Worm (Caenorhabditis elegans) whole organism, L4 larva: ENCODE data around the gene C06E2.5.

Source experiments
- F44E2.7 ChIP-seq: fragments of 200-800 bp; sonication (Bioruptor generic); IDR thresholded peaks from 2 replicates; pipeline ENCODE4 v2.1.2; 2022; ENCODE audit warnings: missing genetic modification characterization, missing compliant biosample characterization
- Y105C5A.15 ChIP-seq: fragments of 200-800 bp; sonication (Bioruptor generic); IDR thresholded peaks from 2 replicates; pipeline ENCODE4 v1.3.6; 2022; ENCODE audit warnings: missing genetic modification characterization, missing compliant biosample characterization
- Y5F2A.4 ChIP-seq: fragments of 200-800 bp; sonication (Bioruptor generic); optimal IDR thresholded peaks from 2 replicates; lab custom pipeline; 2018; ENCODE audit warnings: mild to moderate bottlenecking, missing genetic modification characterization, missing compliant biosample characterization
- ZK337.2 ChIP-seq: fragments of 200-800 bp; sonication (Bioruptor generic); IDR thresholded peaks from 2 replicates; pipeline ENCODE4 v1.3.6; 2022; ENCODE audit warnings: missing genetic modification reagents, missing genetic modification characterization, missing compliant biosample characterization
- aha-1 ChIP-seq: fragments of 150-350 bp; peaks from one replicate; lab custom pipeline; 2014; ENCODE audit warnings: missing biosample characterization, missing genetic modification characterization
- arid-1 ChIP-seq: fragments of 200-800 bp; sonication (Bioruptor generic); conservative IDR thresholded peaks from 2 replicates; pipeline ENCODE4 v1.3.6; 2022; ENCODE audit warnings: missing genetic modification reagents, missing genetic modification characterization, missing compliant biosample characterization
- attf-4 ChIP-seq: sonication (generic microtip); optimal IDR thresholded peaks from 3 replicates; lab custom pipeline; 2017; ENCODE audit warnings: missing biosample characterization, missing genetic modification characterization
- ceh-28 ChIP-seq: fragments of 150-350 bp; optimal IDR thresholded peaks from 2 replicates; lab custom pipeline; 2014; ENCODE audit warnings: missing biosample characterization, missing genetic modification reagents, missing genetic modification characterization
- ceh-32 ChIP-seq: sonication (generic microtip); optimal IDR thresholded peaks from 2 replicates; lab custom pipeline; 2016; ENCODE audit warnings: mild to moderate bottlenecking, missing genetic modification characterization, missing compliant biosample characterization; ENCODE audit not compliant: poor library complexity
- ceh-44 ChIP-seq: fragments of 200-800 bp; sonication (Bioruptor generic); IDR thresholded peaks from 2 replicates; pipeline ENCODE4 v1.3.6; 2022; ENCODE audit warnings: missing genetic modification reagents, missing genetic modification characterization, missing compliant biosample characterization
- ces-1 ChIP-seq: fragments of 150-350 bp; sonication (generic microtip); optimal IDR thresholded peaks from 4 replicates; lab custom pipeline; 2014; ENCODE audit warnings: missing biosample characterization, missing genetic modification reagents, missing genetic modification characterization
- ctbp-1 ChIP-seq: fragments of 200-800 bp; sonication (Bioruptor generic); IDR thresholded peaks from 2 replicates; pipeline ENCODE4 v1.3.6; 2022; ENCODE audit warnings: missing genetic modification reagents, missing genetic modification characterization, missing compliant biosample characterization
- dpl-1 ChIP-seq: fragments of 150-350 bp; optimal IDR thresholded peaks from 2 replicates; lab custom pipeline; 2014; ENCODE audit warnings: missing biosample characterization, missing genetic modification reagents, missing genetic modification characterization
- duxl-1 ChIP-seq: sonication (generic microtip); optimal IDR thresholded peaks from 2 replicates; lab custom pipeline; 2016; ENCODE audit warnings: mild to moderate bottlenecking, missing genetic modification characterization, moderate library complexity, missing compliant biosample characterization; ENCODE audit not compliant: poor library complexity
- egl-43 ChIP-seq: fragments of 200-800 bp; sonication (Bioruptor generic); IDR thresholded peaks from 2 replicates; pipeline ENCODE4 v1.3.6; 2022; ENCODE audit warnings: missing genetic modification reagents, missing genetic modification characterization, missing compliant biosample characterization
- fos-1 ChIP-seq: fragments of 150-350 bp; optimal IDR thresholded peaks from 2 replicates; lab custom pipeline; 2014; ENCODE audit warnings: missing biosample characterization, missing genetic modification characterization
- gei-8 ChIP-seq: fragments of 200-800 bp; sonication (Bioruptor generic); optimal IDR thresholded peaks from 2 replicates; lab custom pipeline; 2018; ENCODE audit warnings: mild to moderate bottlenecking, missing genetic modification characterization, missing compliant biosample characterization
- hlh-11 ChIP-seq: fragments of 200-800 bp; sonication (Bioruptor generic); optimal IDR thresholded peaks from 2 replicates; lab custom pipeline; 2018; ENCODE audit warnings: mild to moderate bottlenecking, missing genetic modification characterization, missing compliant biosample characterization
- hmg-1.1 ChIP-seq: fragments of 200-800 bp; sonication (Bioruptor generic); IDR thresholded peaks from 2 replicates; pipeline ENCODE4 v1.3.6; 2022; ENCODE audit warnings: missing genetic modification reagents, missing genetic modification characterization, missing compliant biosample characterization
- lin-1 ChIP-seq: fragments of 200-800 bp; sonication (Bioruptor generic); IDR thresholded peaks from 2 replicates; pipeline ENCODE4 v1.3.6; 2022; ENCODE audit warnings: missing genetic modification reagents, missing genetic modification characterization, missing compliant biosample characterization
- lin-13 ChIP-seq: fragments of 150-350 bp; optimal IDR thresholded peaks from 2 replicates; lab custom pipeline; 2014; ENCODE audit warnings: missing biosample characterization, missing genetic modification reagents, missing genetic modification characterization
- lin-38 ChIP-seq: fragments of 200-800 bp; sonication (Bioruptor generic); IDR thresholded peaks from 2 replicates; pipeline ENCODE4 v1.3.6; 2022; ENCODE audit warnings: missing genetic modification reagents, missing genetic modification characterization, missing compliant biosample characterization
- lin-39 ChIP-seq: fragments of 150-350 bp; optimal IDR thresholded peaks from 2 replicates; lab custom pipeline; 2014; ENCODE audit warnings: missing biosample characterization, missing genetic modification reagents, missing genetic modification characterization
- madf-5 ChIP-seq, 2 experiments: fragments of 200-800 bp; sonication (Bioruptor generic); IDR thresholded peaks; 2 replicates each; pipeline ENCODE4 v1.3.6; 2022; ENCODE audit warnings: missing compliant biosample characterization in 2 of 2, missing genetic modification characterization in 2 of 2
- mxl-2 ChIP-seq: fragments of 200-800 bp; sonication (Bioruptor generic); conservative IDR thresholded peaks from 2 replicates; pipeline ENCODE4 v1.3.6; 2022; ENCODE audit warnings: missing genetic modification reagents, missing genetic modification characterization, missing compliant biosample characterization
- mxl-3 ChIP-seq: fragments of 200-800 bp; sonication (Bioruptor generic); optimal IDR thresholded peaks from 2 replicates; lab custom pipeline; 2018; ENCODE audit warnings: mild to moderate bottlenecking, missing genetic modification characterization, missing compliant biosample characterization
- nhr-10 ChIP-seq: fragments of 150-350 bp; optimal IDR thresholded peaks from 2 replicates; lab custom pipeline; 2014; ENCODE audit warnings: missing biosample characterization, missing genetic modification characterization
- nhr-102 ChIP-seq: sonication (generic microtip); optimal IDR thresholded peaks from 2 replicates; lab custom pipeline; 2016; ENCODE audit warnings: mild to moderate bottlenecking, missing genetic modification characterization, moderate library complexity, missing compliant biosample characterization
- nhr-25 ChIP-seq: sonication (generic microtip); optimal IDR thresholded peaks from 2 replicates; lab custom pipeline; 2017; ENCODE audit warnings: missing genetic modification characterization, mild to moderate bottlenecking, missing compliant biosample characterization, antibody characterized with exemption, moderate library complexity, borderline replicate concordance; ENCODE audit not compliant: insufficient read depth
- pha-4 ChIP-seq, 2 experiments: fragments of 150-350 bp in 1 of 2; fragments of 200-800 bp in 1 of 2; sonication (Bioruptor generic) in 1 of 2; IDR thresholded peaks in 1 of 2; optimal IDR thresholded peaks in 1 of 2; 2 replicates each; pipeline versions ENCODE4 v1.3.6 to Lab custom; 2014 to 2022; ENCODE audit warnings: missing genetic modification characterization in 2 of 2, missing genetic modification reagents in 2 of 2, missing biosample characterization in 1 of 2, missing compliant biosample characterization in 1 of 2
- pqm-1 ChIP-seq: sonication (generic microtip); optimal IDR thresholded peaks from 2 replicates; lab custom pipeline; 2017; ENCODE audit warnings: missing biosample characterization, missing genetic modification characterization
- sdz-12 ChIP-seq: fragments of 200-800 bp; sonication (Bioruptor generic); optimal IDR thresholded peaks from 2 replicates; lab custom pipeline; 2018; ENCODE audit warnings: mild to moderate bottlenecking, missing genetic modification characterization, missing compliant biosample characterization
- snpc-4 ChIP-seq: fragments of 150-350 bp; optimal IDR thresholded peaks from 2 replicates; lab custom pipeline; 2014; ENCODE audit warnings: missing biosample characterization, missing genetic modification characterization
- unc-130 ChIP-seq: sonication (generic microtip); optimal IDR thresholded peaks from 2 replicates; lab custom pipeline; 2016; ENCODE audit warnings: missing genetic modification reagents, missing genetic modification characterization, missing compliant biosample characterization
- unc-39 ChIP-seq: sonication (generic microtip); optimal IDR thresholded peaks from 2 replicates; lab custom pipeline; 2017; ENCODE audit warnings: missing biosample characterization, missing genetic modification characterization
- unc-62 ChIP-seq, 3 experiments: fragments of 150-350 bp in 1 of 3; sonication (generic microtip); optimal IDR thresholded peaks in 2 of 3; peaks in 1 of 3; 1 replicate in 1 of 3; 2 replicates in 2 of 3; lab custom pipeline; 2014 to 2017; ENCODE audit warnings: missing biosample characterization in 3 of 3, missing genetic modification characterization in 3 of 3, missing genetic modification reagents in 3 of 3, missing genotype in 1 of 3
- zfp-2 ChIP-seq: sonication (generic microtip); optimal IDR thresholded peaks from 2 replicates; lab custom pipeline; 2016; ENCODE audit warnings: mild to moderate bottlenecking, missing genetic modification characterization, missing compliant biosample characterization
- zip-2 ChIP-seq: fragments of 150-350 bp; optimal IDR thresholded peaks from 2 replicates; lab custom pipeline; 2014; ENCODE audit warnings: missing biosample characterization, missing genetic modification characterization
- ztf-11 ChIP-seq: fragments of 150-350 bp; optimal IDR thresholded peaks from 2 replicates; lab custom pipeline; 2014; ENCODE audit warnings: missing biosample characterization, missing genetic modification characterization
- ztf-7 ChIP-seq: fragments of 150-350 bp; optimal IDR thresholded peaks from 2 replicates; lab custom pipeline; 2014; ENCODE audit warnings: missing biosample characterization, missing genetic modification characterization

Gene C06E2.5

ce11 chrX:8860958-8861357, 3.2 kb upstream of the C06E2.5 start, which contains the start of gene C06E2.9:
C06E2.9 (plus strand) TSS chrX:8861258.
- TF ChIP-seq ztf-7 (tag; lab: Kevin White, UChicago) (no peak), unc-62 (GFP tag; optimal IDR thresholded peaks at IDR 0.05 in 1 of 2; lab: Kevin White, UChicago) (peak in 1 of 2 experiments; percentile 2), unc-62 (tag; optimal IDR thresholded peaks at IDR 0.05; lab: Kevin White, UChicago) (no peak)
- TF ChIP-seq, all 104 proteins: peak for 1

- TF ChIP-seq sdz-12 (GFP tag; lab: Kevin White, UChicago): no peak
- no peak for TF ChIP-seq egl-43 (GFP tag; lab: Robert Waterston, UW)
- peak; percentile 26 for TF ChIP-seq dpl-1 (GFP tag; lab: Kevin White, UChicago)
Observed at ce11 chrX:8859538-8859937, 1.8 kb upstream of the C06E2.5 start.

DNA sequence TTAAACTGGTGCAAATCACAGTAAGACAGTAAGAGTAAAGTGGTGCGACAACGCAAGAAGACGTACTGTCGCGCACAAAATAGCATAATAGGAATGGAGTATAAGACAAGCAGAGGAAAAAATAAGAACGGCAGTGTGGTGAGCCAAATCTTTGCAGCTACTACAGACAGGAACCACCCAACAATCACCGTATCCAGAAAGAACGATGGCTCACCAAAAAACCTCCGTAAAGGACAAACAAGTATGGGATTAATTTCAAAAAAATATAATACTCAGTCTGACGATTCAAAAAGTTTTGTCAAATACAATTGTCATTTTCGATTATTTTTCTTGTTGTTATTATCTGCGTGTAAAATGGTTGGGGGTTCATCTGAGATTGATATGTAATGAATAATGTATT, 3.3 kb downstream of the C06E2.5 start:
- TF ChIP-seq ces-1 (GFP tag; lab: Kevin White, UChicago) (no peak), aha-1 (peak; percentile 93)
- TF ChIP-seq, all 104 proteins: peak for 1

- TF ChIP-seq gei-8 (GFP tag; lab: Kevin White, UChicago): no peak
- TF ChIP-seq ceh-32: no peak
- no peak for TF ChIP-seq ztf-7 (tag; lab: Kevin White, UChicago)
- TF ChIP-seq unc-39 (tag; lab: Kevin White, UChicago): no peak
- no peak for TF ChIP-seq lin-38 (GFP tag; lab: Robert Waterston, UW)
- no peak for TF ChIP-seq lin-39
- no peak for TF ChIP-seq ZK337.2 (GFP tag; lab: Robert Waterston, UW)
- TF ChIP-seq ztf-11 (tag; lab: Kevin White, UChicago): no peak
- TF ChIP-seq dpl-1 (GFP tag; lab: Kevin White, UChicago): no peak
- no peak for TF ChIP-seq mxl-3 (GFP tag; lab: Kevin White, UChicago)
- no peak for TF ChIP-seq ceh-44 (GFP tag; lab: Robert Waterston, UW)
Observed at ce11 chrX:8853524-8853923, 4.2 kb downstream of the C06E2.5 start, which contains the start of gene sprp-4. sprp-4 (minus strand) TSS chrX:8853624.

DNA sequence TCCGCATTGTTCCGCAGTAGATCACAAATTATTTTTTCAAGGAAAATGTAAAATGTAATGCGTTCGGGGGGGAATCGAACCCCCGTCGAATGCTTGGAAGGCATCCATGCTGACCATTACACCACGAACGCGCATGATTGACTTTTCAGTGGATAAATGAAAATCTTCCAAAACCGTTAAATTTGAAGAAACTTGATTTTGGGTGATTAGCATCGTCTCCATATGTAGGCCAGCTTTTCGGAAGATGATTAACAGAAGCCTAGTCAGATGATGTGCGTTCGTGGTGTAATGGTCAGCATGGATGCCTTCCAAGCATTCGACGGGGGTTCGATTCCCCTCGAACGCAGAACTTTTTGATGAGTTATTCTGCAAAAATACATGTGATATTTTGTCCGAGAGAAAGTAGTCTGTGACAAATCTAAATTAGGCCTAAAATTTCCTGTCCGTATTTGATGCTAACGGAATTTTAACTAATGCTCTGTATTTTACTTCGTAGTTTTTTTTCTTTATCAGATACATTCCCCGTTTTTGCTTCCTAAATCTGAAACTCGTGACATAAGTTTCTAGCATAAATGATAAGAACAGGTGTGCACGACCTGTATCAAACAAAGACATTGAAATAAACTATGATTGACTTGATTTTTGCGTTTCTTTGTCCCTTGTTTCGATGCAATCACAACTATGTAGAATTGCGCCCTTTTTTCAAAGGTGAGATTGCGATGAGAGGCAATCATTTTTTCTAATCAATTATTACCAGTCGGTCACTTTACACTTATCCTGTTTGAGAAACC, 11.1 kb downstream of the C06E2.5 start, which contains the start of gene C28G1.10:
TSS of gene C28G1.10 (plus strand) at position 676 of the 791 bp plus-strand sequence.
- TF ChIP-seq ceh-32: no peak
- TF ChIP-seq gei-8 (GFP tag; lab: Kevin White, UChicago): no peak
- no peak for TF ChIP-seq hlh-11 (tag; lab: Kevin White, UChicago)
- TF ChIP-seq mxl-2 (GFP tag; lab: Robert Waterston, UW): peak; percentile 40; the same call in 1 of the 2 replicates
- TF ChIP-seq zip-2: no peak
- peak; percentile 80 for TF ChIP-seq F44E2.7 (GFP tag; lab: Robert Waterston, UW)
- TF ChIP-seq Y105C5A.15 (GFP tag; lab: Robert Waterston, UW): peak; percentile 73
- peak; percentile 31 for TF ChIP-seq Y5F2A.4 (GFP tag; lab: Kevin White, UChicago)
- TF ChIP-seq mxl-3 (GFP tag; lab: Kevin White, UChicago): no peak
- no peak for TF ChIP-seq lin-13 (GFP tag; lab: Kevin White, UChicago)
- no peak for TF ChIP-seq snpc-4 (tag; lab: Kevin White, UChicago)
- no peak for TF ChIP-seq attf-4 (tag; lab: Kevin White, UChicago)
- TF ChIP-seq nhr-25 (tag; lab: Kevin White, UChicago): no peak
- no peak for TF ChIP-seq nhr-102 (tag; lab: Kevin White, UChicago)
- TF ChIP-seq lin-1: peak; percentile 50
- TF ChIP-seq hmg-1.1 (GFP tag; lab: Robert Waterston, UW): peak; percentile 71; the same call in 1 of the 2 replicates
- TF ChIP-seq nhr-10: no peak
- no peak for TF ChIP-seq ceh-28 (tag; lab: Kevin White, UChicago)
- TF ChIP-seq zfp-2 (tag; lab: Kevin White, UChicago): no peak
- peak; percentile 74 for TF ChIP-seq ctbp-1 (GFP tag; lab: Robert Waterston, UW)
- peak; percentile 75 for TF ChIP-seq pqm-1 (tag; lab: Kevin White, UChicago)
- peak; percentile 72 for TF ChIP-seq arid-1 (GFP tag; lab: Robert Waterston, UW)
- TF ChIP-seq pha-4 (GFP tag; IDR thresholded peaks at IDR 0.05; lab: Robert Waterston, UW): peak; percentile 68; the same call in 1 of the 2 replicates
- TF ChIP-seq pha-4 (tag; optimal IDR thresholded peaks at IDR 0.05; lab: Kevin White, UChicago): no peak
- TF ChIP-seq duxl-1 (tag; lab: Kevin White, UChicago): no peak
- TF ChIP-seq fos-1: no peak
- no peak for TF ChIP-seq madf-5 (GFP tag; IDR thresholded peaks at IDR 0.05; lab: Robert Waterston, UW)
- TF ChIP-seq dpl-1 (GFP tag; lab: Kevin White, UChicago): peak; percentile 3
- no peak for TF ChIP-seq unc-130 (GFP tag; lab: Kevin White, UChicago)
